Fruit fly (Drosophila melanogaster): ENCODE data around the gene sofe.

DNA sequence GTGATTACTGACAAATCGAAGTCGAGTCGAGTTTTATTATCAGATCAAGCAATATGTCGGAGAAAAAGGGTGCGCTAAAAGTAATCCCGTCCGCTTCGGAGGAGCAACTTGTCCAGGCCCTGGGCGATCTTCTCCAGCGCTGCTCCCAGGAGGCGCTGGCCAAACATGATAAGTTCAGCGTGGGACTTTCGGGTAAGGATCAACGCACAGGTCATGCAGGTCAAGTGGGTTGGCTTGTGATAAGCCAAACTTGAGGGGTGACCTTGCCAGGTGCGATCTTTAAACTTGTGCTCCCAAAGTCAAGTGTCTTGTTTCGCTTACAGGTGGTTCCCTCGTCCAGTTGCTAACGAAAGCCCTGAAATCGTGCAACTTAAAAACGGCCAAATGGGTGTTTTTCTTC, 9.8 kb downstream of the sofe start:
- TF ChIP-seq Scr (GFP tag; IDR thresholded peaks at IDR 0.05; ENCODE audit: partially characterized antibody) (no peak), CG9437 (GFP tag; optimal IDR thresholded peaks at IDR 0.05) (no peak)
